Fruit fly (Drosophila melanogaster) whole organism, embryonic: ENCODE measurements around the gene CG34288.
A peak's percentile ranks its signal among the peaks of the same experiment; 100 is the strongest.

Experiments used
- Adf1 ChIP-seq: fragments of 200-800 bp; sonication (Bioruptor generic); IDR thresholded peaks from 2 replicates; pipeline ENCODE4 v1.3.6; 2022; ENCODE audit warnings: missing biosample characterization, missing genetic modification characterization
- CG13123 ChIP-seq: fragments of 200-800 bp; sonication (Bioruptor generic); optimal IDR thresholded peaks from 2 replicates; lab custom pipeline; 2016; ENCODE audit warnings: missing biosample characterization, missing genetic modification characterization
- CG13424 ChIP-seq: fragments of 200-800 bp; sonication (Bioruptor generic); optimal IDR thresholded peaks from 2 replicates; lab custom pipeline; 2019; ENCODE audit warnings: missing biosample characterization, mild to moderate bottlenecking, missing genetic modification characterization, moderate library complexity
- CG14667 ChIP-seq: fragments of 200-800 bp; sonication (Bioruptor generic); IDR thresholded peaks from 2 replicates; pipeline ENCODE4 v1.3.6; 2022; ENCODE audit warnings: missing biosample characterization, missing genetic modification characterization
- CG16813 ChIP-seq: fragments of 200-800 bp; sonication (Bioruptor generic); IDR thresholded peaks from 3 replicates; pipeline ENCODE4 v1.3.6; 2022; ENCODE audit warnings: missing biosample characterization, missing genetic modification characterization; ENCODE audit not compliant: partially characterized antibody
- CG17328 ChIP-seq: fragments of 200-800 bp; sonication (Bioruptor generic); IDR thresholded peaks from 2 replicates; pipeline ENCODE4 v1.3.6; 2022; ENCODE audit warnings: missing biosample characterization, missing genetic modification characterization
- CG2875 ChIP-seq: fragments of 200-800 bp; sonication (Bioruptor generic); optimal IDR thresholded peaks from 2 replicates; lab custom pipeline; 2017; ENCODE audit warnings: missing biosample characterization, mild to moderate bottlenecking, missing genetic modification characterization, missing genetic modification reagents
- CG30403 ChIP-seq: fragments of 200-800 bp; sonication (Bioruptor generic); optimal IDR thresholded peaks from 3 replicates; lab custom pipeline; 2016; ENCODE audit warnings: missing biosample characterization, missing genetic modification characterization
- CG34422 ChIP-seq: fragments of 200-800 bp; sonication (Bioruptor generic); IDR thresholded peaks from 3 replicates; pipeline ENCODE4 v1.3.6; 2022; ENCODE audit warnings: missing biosample characterization, missing genetic modification characterization
- CG4360 ChIP-seq: fragments of 200-800 bp; sonication (Bioruptor generic); IDR thresholded peaks from 2 replicates; pipeline ENCODE4 v1.3.6; 2022; ENCODE audit warnings: missing biosample characterization, missing genetic modification characterization
- CG43689 ChIP-seq: fragments of 200-800 bp; sonication (Bioruptor generic); IDR thresholded peaks from 2 replicates; pipeline ENCODE4 v1.3.6; 2022; ENCODE audit warnings: missing biosample characterization, missing genetic modification characterization
- CG5180 ChIP-seq: fragments of 200-800 bp; sonication (Bioruptor generic); optimal IDR thresholded peaks from 3 replicates; lab custom pipeline; 2017; ENCODE audit warnings: missing biosample characterization, missing genetic modification characterization, mild to moderate bottlenecking, moderate library complexity, missing genetic modification reagents
- CG8478 ChIP-seq: fragments of >200 bp; optimal IDR thresholded peaks from 2 replicates; lab custom pipeline; 2018
- CG8924 ChIP-seq: fragments of 200-800 bp; optimal IDR thresholded peaks from 3 replicates; lab custom pipeline; 2019; ENCODE audit warnings: missing biosample characterization, mild to moderate bottlenecking, missing genetic modification characterization, moderate library complexity
- CG9797 ChIP-seq: fragments of 200-800 bp; sonication (Bioruptor generic); optimal IDR thresholded peaks from 3 replicates; lab custom pipeline; 2018; ENCODE audit warnings: missing biosample characterization, mild to moderate bottlenecking, missing genetic modification characterization
- D19B ChIP-seq: fragments of 200-800 bp; sonication (Bioruptor generic); optimal IDR thresholded peaks from 2 replicates; lab custom pipeline; 2017; ENCODE audit warnings: missing biosample characterization, mild to moderate bottlenecking, missing genetic modification characterization
- Dad ChIP-seq: fragments of 200-800 bp; sonication (Bioruptor generic); optimal IDR thresholded peaks from 3 replicates; lab custom pipeline; 2016; ENCODE audit warnings: missing biosample characterization, missing genetic modification characterization
- Deaf1 ChIP-seq: fragments of 200-800 bp; optimal IDR thresholded peaks from 3 replicates; lab custom pipeline; 2019; ENCODE audit warnings: missing biosample characterization, mild to moderate bottlenecking, missing genetic modification characterization, moderate library complexity
- Gsc ChIP-seq: fragments of 200-800 bp; sonication (Bioruptor generic); IDR thresholded peaks from 2 replicates; pipeline ENCODE4 v1.3.6; 2022; ENCODE audit warnings: missing biosample characterization, missing genetic modification characterization
- HmgZ ChIP-seq: fragments of 200-800 bp; sonication (Bioruptor generic); optimal IDR thresholded peaks from 2 replicates; lab custom pipeline; 2018; ENCODE audit warnings: missing biosample characterization, mild to moderate bottlenecking, missing genetic modification characterization
- Sox102F ChIP-seq: fragments of 200-800 bp; sonication (Bioruptor generic); optimal IDR thresholded peaks from 2 replicates; lab custom pipeline; 2018; ENCODE audit warnings: missing biosample characterization, mild to moderate bottlenecking, missing genetic modification characterization, moderate library complexity
- Xrp1 ChIP-seq: fragments of 200-800 bp; sonication (Bioruptor generic); IDR thresholded peaks from 2 replicates; pipeline ENCODE4 v1.3.6; 2022; ENCODE audit warnings: missing biosample characterization, missing genetic modification characterization
- YL-1 ChIP-seq: fragments of 200-800 bp; sonication (Bioruptor generic); optimal IDR thresholded peaks from 3 replicates; lab custom pipeline; 2017; ENCODE audit warnings: missing biosample characterization, mild to moderate bottlenecking, missing genetic modification characterization
- ab ChIP-seq: fragments of 200-800 bp; sonication (Bioruptor generic); optimal IDR thresholded peaks from 2 replicates; lab custom pipeline; 2016; ENCODE audit warnings: missing biosample characterization, missing genetic modification characterization
- corto ChIP-seq: fragments of 200-800 bp; sonication (Bioruptor generic); optimal IDR thresholded peaks from 2 replicates; lab custom pipeline; 2016; ENCODE audit warnings: missing biosample characterization, mild to moderate bottlenecking, missing genetic modification characterization, moderate library complexity
- crp ChIP-seq, 2 experiments: fragments of 200-800 bp; sonication (Bioruptor generic); optimal IDR thresholded peaks; 2 replicates in 1 of 2; 3 replicates in 1 of 2; lab custom pipeline; 2017; ENCODE audit warnings: missing biosample characterization in 2 of 2, missing genetic modification characterization in 2 of 2, mild to moderate bottlenecking in 1 of 2, moderate library complexity in 1 of 2
- dm ChIP-seq: fragments of 200-800 bp; sonication (Bioruptor generic); optimal IDR thresholded peaks from 3 replicates; lab custom pipeline; 2016; ENCODE audit warnings: missing biosample characterization, missing genetic modification characterization
- dmrt99B ChIP-seq: fragments of 200-800 bp; sonication (Bioruptor generic); optimal IDR thresholded peaks from 2 replicates; lab custom pipeline; 2018; ENCODE audit warnings: missing biosample characterization, mild to moderate bottlenecking, missing genetic modification characterization, moderate library complexity
- ewg ChIP-seq: fragments of 200-800 bp; sonication (Bioruptor generic); optimal IDR thresholded peaks from 3 replicates; lab custom pipeline; 2017; ENCODE audit warnings: mild to moderate bottlenecking, missing biosample characterization, missing genetic modification reagents, missing genetic modification characterization
- exex ChIP-seq: fragments of 200-800 bp; sonication (Bioruptor generic); optimal IDR thresholded peaks from 4 replicates; lab custom pipeline; 2018; ENCODE audit warnings: missing biosample characterization, mild to moderate bottlenecking, missing genetic modification characterization, moderate library complexity
- fd96Cb ChIP-seq: fragments of 200-800 bp; sonication (Bioruptor generic); optimal IDR thresholded peaks from 2 replicates; lab custom pipeline; 2018; ENCODE audit warnings: missing biosample characterization, mild to moderate bottlenecking, missing genetic modification characterization, moderate library complexity
- insv ChIP-seq, 2 experiments: fragments of 200-800 bp; sonication (Bioruptor generic); optimal IDR thresholded peaks; 3 replicates each; lab custom pipeline; 2016 to 2018; ENCODE audit warnings: missing biosample characterization in 2 of 2, missing genetic modification characterization in 2 of 2
- kni ChIP-seq: fragments of 200-800 bp; sonication (Bioruptor generic); optimal IDR thresholded peaks from 3 replicates; lab custom pipeline; 2017; ENCODE audit warnings: mild to moderate bottlenecking, missing biosample characterization, missing genetic modification reagents, missing genetic modification characterization
- lov ChIP-seq, 2 experiments: fragments of 200-800 bp in 1 of 2; fragments of >200 bp in 1 of 2; sonication (Bioruptor generic) in 1 of 2; IDR thresholded peaks in 1 of 2; optimal IDR thresholded peaks in 1 of 2; 2 replicates in 1 of 2; 3 replicates in 1 of 2; pipeline versions ENCODE4 v1.3.6 to Lab custom; 2017 to 2022; ENCODE audit warnings: missing biosample characterization in 1 of 2, missing genetic modification characterization in 1 of 2
- oc ChIP-seq: fragments of 200-800 bp; sonication (Bioruptor generic); optimal IDR thresholded peaks from 2 replicates; lab custom pipeline; 2018; ENCODE audit warnings: missing biosample characterization, mild to moderate bottlenecking, missing genetic modification characterization, moderate library complexity
- pan ChIP-seq, 4 experiments: fragments of >200 bp in 3 of 4; fragments of 200-800 bp in 1 of 4; sonication (Bioruptor generic) in 1 of 4; optimal IDR thresholded peaks in 3 of 4; IDR thresholded peaks in 1 of 4; 2 replicates each; pipeline versions ENCODE4 v1.3.6 to Lab custom; 2017 to 2022; ENCODE audit warnings: missing biosample characterization in 2 of 4, missing genetic modification characterization in 2 of 4, mixed read lengths in 1 of 4
- prd ChIP-seq, 3 experiments: fragments of >200 bp in 2 of 3; fragments of 200-800 bp in 1 of 3; sonication (Bioruptor generic) in 1 of 3; optimal IDR thresholded peaks in 2 of 3; IDR thresholded peaks in 1 of 3; 2 replicates in 2 of 3; 3 replicates in 1 of 3; pipeline versions ENCODE4 v1.3.6 to Lab custom; 2017 to 2022; ENCODE audit warnings: missing biosample characterization in 1 of 3, missing genetic modification characterization in 1 of 3
- pzg ChIP-seq: fragments of 200-800 bp; sonication (Bioruptor generic); optimal IDR thresholded peaks from 3 replicates; lab custom pipeline; 2018; ENCODE audit warnings: missing biosample characterization, mild to moderate bottlenecking, missing genetic modification characterization, moderate library complexity
- ro ChIP-seq: fragments of 200-800 bp; sonication (Bioruptor generic); IDR thresholded peaks from 2 replicates; pipeline ENCODE4 v1.3.6; 2022; ENCODE audit warnings: missing biosample characterization, missing genetic modification characterization
- sima ChIP-seq: fragments of 200-800 bp; sonication (Bioruptor generic); optimal IDR thresholded peaks from 2 replicates; lab custom pipeline; 2016; ENCODE audit warnings: missing biosample characterization, missing genetic modification characterization
- tll ChIP-seq, 2 experiments: fragments of 200-800 bp in 1 of 2; fragments of >200 bp in 1 of 2; sonication (Bioruptor generic) in 1 of 2; optimal IDR thresholded peaks; 2 replicates each; lab custom pipeline; 2017 to 2019; ENCODE audit warnings: missing biosample characterization in 2 of 2, missing genetic modification characterization in 2 of 2, mild to moderate bottlenecking in 1 of 2, moderate library complexity in 1 of 2
- zen ChIP-seq: fragments of 200-800 bp; sonication (Bioruptor generic); optimal IDR thresholded peaks from 3 replicates; lab custom pipeline; 2018; ENCODE audit warnings: missing biosample characterization, mild to moderate bottlenecking, missing genetic modification characterization, moderate library complexity

Gene CG34288

DNA sequence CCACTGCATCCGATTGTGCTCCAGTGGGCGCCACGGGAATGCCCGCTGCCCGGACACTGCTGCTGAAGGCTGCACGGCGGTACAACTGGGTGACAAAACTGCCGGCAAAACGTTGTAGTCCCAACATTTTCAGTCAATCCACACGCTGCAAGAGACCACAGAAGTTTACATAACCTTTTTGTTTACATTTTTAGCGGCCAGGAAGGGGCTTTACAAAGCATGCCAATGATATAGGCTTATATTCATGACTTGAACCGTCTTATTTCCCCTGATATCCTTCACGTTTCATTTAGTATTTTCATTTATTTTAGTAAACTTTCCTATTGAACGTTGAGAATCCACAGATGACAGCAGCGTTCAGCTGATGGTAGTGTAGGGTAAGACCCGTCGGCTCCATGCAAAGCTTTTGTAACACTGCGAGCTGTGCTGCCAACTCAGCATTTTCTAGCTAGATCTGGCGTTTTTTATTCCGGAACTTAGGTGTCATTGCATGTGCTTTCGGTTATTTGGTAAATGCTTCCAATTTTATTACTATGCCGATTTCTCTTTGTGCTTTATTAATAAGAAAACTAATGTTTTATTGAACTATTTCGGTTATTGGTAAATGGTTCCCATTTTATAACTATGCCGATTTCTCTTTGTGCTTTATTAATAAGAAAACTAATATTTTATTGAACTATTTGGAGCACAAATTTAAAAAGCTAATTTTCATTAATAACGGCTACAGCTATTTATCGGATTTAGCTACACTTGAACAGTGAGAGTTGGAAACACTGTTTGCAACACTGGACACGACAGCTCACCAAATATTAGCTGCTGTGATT is 36.3 kb downstream of the CG34288 start, which contains the start of the genes CG13850 and lqfR (continued):
- TF ChIP-seq Deaf1 (tag; lab: Kevin White, UChicago), result no peak
- peak; percentile 63 for TF ChIP-seq CG13123 (GFP tag; lab: Kevin White, UChicago)
- no peak for TF ChIP-seq prd (optimal IDR thresholded peaks at IDR 0.05; lab: Kevin White, UChicago)
- peak; percentile 60; the same call in 2 of the 3 replicates for TF ChIP-seq prd (GFP tag; IDR thresholded peaks at IDR 0.05; lab: Robert Waterston, UW)
- TF ChIP-seq corto (GFP tag; lab: Kevin White, UChicago), result peak; percentile 17

DNA sequence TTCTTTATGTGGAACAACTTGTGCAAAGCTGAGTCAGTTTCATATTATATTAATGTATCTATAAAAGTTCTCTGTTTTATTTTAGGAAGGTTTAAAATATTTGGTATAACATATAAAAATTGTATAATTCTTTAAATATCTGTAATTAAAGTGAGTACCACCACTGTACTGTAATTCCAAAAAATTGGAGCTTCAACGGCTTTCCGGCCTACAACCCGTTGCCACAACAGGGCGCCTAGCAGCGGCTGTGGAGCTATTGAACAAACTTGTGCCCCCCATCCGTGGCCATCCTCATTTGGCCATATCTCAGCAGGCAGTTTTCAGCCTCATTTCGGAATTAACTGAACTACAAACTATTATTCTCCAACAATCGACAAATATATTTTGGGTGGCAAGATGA is 41.4 kb downstream of the CG34288 start, which contains the start of gene CG13855:
Gene CG13855 (plus strand): TSS at position 301 of the 400 bp plus-strand sequence.
- no peak for TF ChIP-seq CG17328
- no peak for TF ChIP-seq crp (GFP tag; optimal IDR thresholded peaks at IDR 0.05; lab: Kevin White, UChicago)
- TF ChIP-seq CG4360, result no peak
- TF ChIP-seq CG43689 (GFP tag; lab: Robert Waterston, UW), result no peak
- TF ChIP-seq insv (GFP tag; optimal IDR thresholded peaks at IDR 0.05; lab: Kevin White, UChicago), result no peak
- TF ChIP-seq pzg (GFP tag; lab: Kevin White, UChicago), result no peak
- no peak for TF ChIP-seq sima (GFP tag; lab: Kevin White, UChicago)
- TF ChIP-seq Xrp1 (GFP tag; lab: Robert Waterston, UW), result no peak
- TF ChIP-seq ro (GFP tag; lab: Robert Waterston, UW), result no peak
- TF ChIP-seq dmrt99B (tag; lab: Kevin White, UChicago), result no peak
- no peak for TF ChIP-seq exex (tag; lab: Kevin White, UChicago)
- TF ChIP-seq, all 482 proteins: peak for 0

DNA sequence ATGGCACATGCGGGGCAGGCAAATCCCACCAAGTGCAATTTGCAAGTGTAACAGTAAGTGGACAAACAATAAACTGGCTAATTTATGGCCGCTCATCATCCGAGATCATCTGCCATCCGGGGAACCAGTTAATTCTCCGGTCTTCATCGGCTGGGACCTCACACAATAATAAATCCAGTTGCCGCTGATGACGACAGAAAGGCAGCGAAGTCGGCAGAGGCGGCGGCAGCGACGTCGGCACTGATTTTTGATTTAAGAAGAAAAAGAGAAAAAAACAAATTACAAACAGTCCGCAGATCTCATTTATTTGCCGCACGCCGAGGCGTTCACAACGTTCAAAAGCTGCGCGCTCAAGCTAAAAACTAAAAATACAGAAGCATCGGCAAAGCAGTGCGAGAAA is 44.7 kb downstream of the CG34288 start, which contains the start of gene CG13856:
Gene CG13856 (plus strand): TSS at position 301 of the 400 bp plus-strand sequence.
- TF ChIP-seq CG14667 (GFP tag; lab: Robert Waterston, UW) (no peak), Adf1 (peak; percentile 17; the same call in 1 of the 2 replicates)
- TF ChIP-seq, all 482 proteins: peak for 1

DNA sequence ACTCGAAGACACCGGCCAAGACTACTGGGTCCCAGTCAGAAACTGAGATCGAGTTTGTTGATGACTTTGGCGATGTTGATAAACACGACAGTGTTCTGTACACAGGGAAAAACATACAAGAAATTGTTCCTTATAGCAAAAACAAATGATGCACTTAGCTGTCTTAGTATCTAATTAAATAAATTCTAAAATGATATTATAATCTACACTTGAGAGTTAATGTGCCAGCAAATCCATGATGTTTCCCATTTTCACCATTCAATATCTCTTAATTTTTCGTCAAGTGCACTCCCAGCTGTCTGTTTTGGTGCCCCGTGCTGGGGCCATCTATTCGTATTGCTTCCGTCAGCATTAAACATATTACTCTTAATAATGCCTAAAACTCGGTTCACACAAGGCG is 46.8 kb downstream of the CG34288 start:
- TF ChIP-seq oc (tag; lab: Kevin White, UChicago) (no peak), D19B (no peak), fd96Cb (tag; lab: Kevin White, UChicago) (peak; percentile 18), CG8478 (lab: Kevin White, UChicago) (no peak), Dad (no peak), YL-1 (GFP tag; lab: Kevin White, UChicago) (no peak), CG8924 (tag; lab: Kevin White, UChicago) (peak; percentile 19), CG13424 (no peak), ewg (no peak), CG5180 (GFP tag; lab: Kevin White, UChicago) (no peak), CG9797 (GFP tag; lab: Kevin White, UChicago) (no peak), CG34422 (GFP tag; lab: Robert Waterston, UW) (peak; percentile 63; the same call in 1 of the 3 replicates), CG16813 (GFP tag; lab: Robert Waterston, UW) (no peak), ab (GFP tag; lab: Kevin White, UChicago) (no peak), kni (GFP tag; lab: Kevin White, UChicago) (no peak), Gsc (GFP tag; lab: Robert Waterston, UW) (no peak), zen (tag; lab: Kevin White, UChicago) (no peak), CG2875 (GFP tag; lab: Kevin White, UChicago) (no peak), tll (GFP tag; optimal IDR thresholded peaks at IDR 0.05; lab: Kevin White, UChicago) (no peak), dm (GFP tag; lab: Kevin White, UChicago) (no peak), lov (optimal IDR thresholded peaks at IDR 0.05; lab: Kevin White, UChicago) (no peak), lov (GFP tag; IDR thresholded peaks at IDR 0.05; lab: Robert Waterston, UW) (no peak), pan (optimal IDR thresholded peaks at IDR 0.05; lab: Kevin White, UChicago) (no peak), pan (GFP tag; optimal IDR thresholded peaks at IDR 0.05 in 1 of 2, IDR thresholded peaks at IDR 0.05 in 1 of 2) (peak in 1 of 2 experiments; percentile 40), CG30403 (GFP tag; lab: Kevin White, UChicago) (peak; percentile 3), Sox102F (GFP tag; lab: Kevin White, UChicago) (no peak), HmgZ (no peak)
